Fruit fly (Drosophila melanogaster) whole organism, embryonic: ENCODE measurements around the gene Grd.

Experiments
- Ada2b ChIP-seq: fragments of 200-800 bp; sonication (Bioruptor generic); IDR thresholded peaks from 2 replicates; pipeline ENCODE4 v1.3.6; 2022; ENCODE audit warnings: missing biosample characterization, missing genetic modification characterization
- Antp ChIP-seq: fragments of 200-800 bp; sonication (Bioruptor generic); optimal IDR thresholded peaks from 3 replicates; lab custom pipeline; 2016; ENCODE audit warnings: missing biosample characterization, missing genetic modification characterization
- Atf-2 ChIP-seq: fragments of 200-800 bp; sonication (Bioruptor generic); optimal IDR thresholded peaks from 2 replicates; lab custom pipeline; 2016; ENCODE audit warnings: missing biosample characterization, missing genetic modification characterization
- Bdp1 ChIP-seq: fragments of 200-800 bp; sonication (Bioruptor generic); optimal IDR thresholded peaks from 3 replicates; lab custom pipeline; 2016; ENCODE audit warnings: missing biosample characterization, missing genetic modification characterization
- CG10979 ChIP-seq: fragments of 200-800 bp; sonication (Bioruptor generic); optimal IDR thresholded peaks from 2 replicates; lab custom pipeline; 2018; ENCODE audit warnings: missing biosample characterization, mild to moderate bottlenecking, missing genetic modification characterization, moderate library complexity
- CG12104 ChIP-seq: fragments of 200-800 bp; sonication (Bioruptor generic); optimal IDR thresholded peaks from 3 replicates; lab custom pipeline; 2016; ENCODE audit warnings: missing biosample characterization, missing genetic modification characterization
- CG12219 ChIP-seq: fragments of 200-800 bp; sonication (Bioruptor generic); optimal IDR thresholded peaks from 3 replicates; lab custom pipeline; 2018; ENCODE audit warnings: missing biosample characterization, mild to moderate bottlenecking, missing genetic modification characterization
- CG12299 ChIP-seq: fragments of 200-800 bp; sonication (Bioruptor generic); optimal IDR thresholded peaks from 2 replicates; lab custom pipeline; 2018; ENCODE audit warnings: missing biosample characterization, mild to moderate bottlenecking, missing genetic modification characterization
- CG1233 ChIP-seq: fragments of 200-800 bp; sonication (Bioruptor generic); optimal IDR thresholded peaks from 4 replicates; lab custom pipeline; 2018; ENCODE audit warnings: missing biosample characterization, mild to moderate bottlenecking, missing genetic modification characterization
- CG13624 ChIP-seq: fragments of 200-800 bp; sonication (Bioruptor generic); optimal IDR thresholded peaks from 2 replicates; lab custom pipeline; 2016; ENCODE audit warnings: missing biosample characterization, missing genetic modification characterization
- CG13775 ChIP-seq: fragments of 200-800 bp; sonication (Bioruptor generic); optimal IDR thresholded peaks from 3 replicates; lab custom pipeline; 2017; ENCODE audit warnings: missing biosample characterization, mild to moderate bottlenecking, missing genetic modification characterization
- CG15011 ChIP-seq: fragments of 200-800 bp; sonication (Bioruptor generic); optimal IDR thresholded peaks from 3 replicates; lab custom pipeline; 2018; ENCODE audit warnings: missing biosample characterization, mild to moderate bottlenecking, missing genetic modification characterization
- CG15269 ChIP-seq: fragments of 200-800 bp; sonication (Bioruptor generic); optimal IDR thresholded peaks from 2 replicates; lab custom pipeline; 2018; ENCODE audit warnings: missing biosample characterization, mild to moderate bottlenecking, missing genetic modification characterization, moderate library complexity
- CG16779 ChIP-seq: fragments of 200-800 bp; sonication (Bioruptor generic); IDR thresholded peaks from 2 replicates; pipeline ENCODE4 v1.3.6; 2022; ENCODE audit warnings: missing biosample characterization, missing genetic modification characterization
- CG16863 ChIP-seq: fragments of 200-800 bp; sonication (Bioruptor generic); optimal IDR thresholded peaks from 3 replicates; lab custom pipeline; 2016; ENCODE audit warnings: missing biosample characterization, missing genetic modification characterization
- CG17359 ChIP-seq: fragments of 200-800 bp; sonication (Bioruptor generic); optimal IDR thresholded peaks from 3 replicates; lab custom pipeline; 2018; ENCODE audit warnings: missing biosample characterization, mild to moderate bottlenecking, missing genetic modification characterization, moderate library complexity
- CG32772 ChIP-seq: fragments of 200-800 bp; sonication (Bioruptor generic); IDR thresholded peaks from 2 replicates; pipeline ENCODE4 v1.3.6; 2022; ENCODE audit warnings: missing biosample characterization, missing genetic modification characterization
- CG34422 ChIP-seq: fragments of 200-800 bp; sonication (Bioruptor generic); IDR thresholded peaks from 3 replicates; pipeline ENCODE4 v1.3.6; 2022; ENCODE audit warnings: missing biosample characterization, missing genetic modification characterization
- CG3847 ChIP-seq: fragments of 200-800 bp; sonication (Bioruptor generic); IDR thresholded peaks from 2 replicates; pipeline ENCODE4 v1.3.6; 2022; ENCODE audit warnings: missing biosample characterization, missing genetic modification characterization
- CG4617 ChIP-seq: fragments of 200-800 bp; sonication (Bioruptor generic); optimal IDR thresholded peaks from 3 replicates; lab custom pipeline; 2016; ENCODE audit warnings: missing biosample characterization, missing genetic modification characterization, borderline replicate concordance
- CG7786 ChIP-seq: fragments of 200-800 bp; sonication (Bioruptor generic); optimal IDR thresholded peaks from 2 replicates; lab custom pipeline; 2016; ENCODE audit warnings: missing biosample characterization, missing genetic modification characterization
- CG7839 ChIP-seq: fragments of 200-800 bp; sonication (Bioruptor generic); optimal IDR thresholded peaks from 3 replicates; lab custom pipeline; 2018; ENCODE audit warnings: missing biosample characterization, mild to moderate bottlenecking, missing genetic modification characterization, moderate library complexity
- CG7987 ChIP-seq: fragments of 200-800 bp; sonication (Bioruptor generic); optimal IDR thresholded peaks from 2 replicates; lab custom pipeline; 2018; ENCODE audit warnings: missing biosample characterization, mild to moderate bottlenecking, missing genetic modification characterization, moderate library complexity
- D19A ChIP-seq: fragments of 200-800 bp; optimal IDR thresholded peaks from 3 replicates; lab custom pipeline; 2019; ENCODE audit warnings: missing biosample characterization, mild to moderate bottlenecking, missing genetic modification characterization, moderate library complexity
- Dip3 ChIP-seq: fragments of 200-800 bp; sonication (Bioruptor generic); optimal IDR thresholded peaks from 3 replicates; lab custom pipeline; 2016; ENCODE audit warnings: missing biosample characterization, missing genetic modification characterization
- Dp ChIP-seq: fragments of 200-800 bp; sonication (Bioruptor generic); optimal IDR thresholded peaks from 2 replicates; lab custom pipeline; 2018; ENCODE audit warnings: missing biosample characterization, mild to moderate bottlenecking, missing genetic modification characterization, moderate library complexity
- Fer1 ChIP-seq: fragments of 200-800 bp; sonication (Bioruptor generic); optimal IDR thresholded peaks from 2 replicates; lab custom pipeline; 2017; ENCODE audit warnings: missing biosample characterization, mild to moderate bottlenecking, missing genetic modification characterization
- Fer2 ChIP-seq: fragments of 200-800 bp; sonication (Bioruptor generic); optimal IDR thresholded peaks from 2 replicates; lab custom pipeline; 2018; ENCODE audit warnings: missing biosample characterization, mild to moderate bottlenecking, missing genetic modification characterization, moderate library complexity
- HLH4C ChIP-seq: fragments of 200-800 bp; sonication (Bioruptor generic); IDR thresholded peaks from 3 replicates; pipeline ENCODE4 v1.3.6; 2022; ENCODE audit warnings: missing biosample characterization, missing genetic modification characterization; ENCODE audit not compliant: partially characterized antibody
- HLHmδ ChIP-seq: fragments of 200-800 bp; sonication (Bioruptor generic); optimal IDR thresholded peaks from 2 replicates; lab custom pipeline; 2018; ENCODE audit warnings: missing biosample characterization, mild to moderate bottlenecking, missing genetic modification characterization, moderate library complexity
- Hmx ChIP-seq: fragments of 200-800 bp; sonication (Bioruptor generic); optimal IDR thresholded peaks from 2 replicates; lab custom pipeline; 2016; ENCODE audit warnings: missing biosample characterization, missing genetic modification characterization
- Jarid2 ChIP-seq: fragments of 200-800 bp; sonication (Bioruptor generic); optimal IDR thresholded peaks from 3 replicates; lab custom pipeline; 2017; ENCODE audit warnings: mild to moderate bottlenecking, missing biosample characterization, missing genetic modification reagents, missing genetic modification characterization
- Lhr ChIP-seq: fragments of 200-800 bp; sonication (Bioruptor generic); optimal IDR thresholded peaks from 3 replicates; lab custom pipeline; 2017; ENCODE audit warnings: mild to moderate bottlenecking, missing biosample characterization, missing genetic modification reagents, missing genetic modification characterization
- Pdp1 ChIP-seq, 2 experiments: fragments of 200-800 bp; sonication (Bioruptor generic); optimal IDR thresholded peaks; 3 replicates each; lab custom pipeline; 2016; ENCODE audit warnings: missing biosample characterization in 2 of 2, missing genetic modification characterization in 2 of 2, mild to moderate bottlenecking in 1 of 2, moderate library complexity in 1 of 2
- cas ChIP-seq: fragments of 200-800 bp; sonication (Bioruptor generic); IDR thresholded peaks from 2 replicates; pipeline ENCODE4 v1.3.6; 2022; ENCODE audit warnings: missing biosample characterization, missing genetic modification characterization
- chinmo ChIP-seq: fragments of 200-800 bp; sonication (Bioruptor generic); IDR thresholded peaks from 4 replicates; pipeline ENCODE4 v1.3.6; 2022; ENCODE audit warnings: missing biosample characterization, missing genetic modification characterization; ENCODE audit not compliant: partially characterized antibody
- croc ChIP-seq: fragments of 200-800 bp; sonication (Bioruptor generic); conservative IDR thresholded peaks from 3 replicates; pipeline ENCODE4 v1.3.6; 2022; ENCODE audit warnings: missing biosample characterization, missing genetic modification characterization
- danr ChIP-seq: fragments of 200-800 bp; sonication (Bioruptor generic); IDR thresholded peaks from 2 replicates; pipeline ENCODE4 v1.3.6; 2022; ENCODE audit warnings: missing biosample characterization, missing genetic modification characterization
- ems ChIP-seq: fragments of 200-800 bp; sonication (Bioruptor generic); optimal IDR thresholded peaks from 3 replicates; lab custom pipeline; 2016; ENCODE audit warnings: missing biosample characterization, missing genetic modification characterization
- gce ChIP-seq: fragments of 200-800 bp; sonication (Bioruptor generic); IDR thresholded peaks from 3 replicates; pipeline ENCODE4 v1.3.6; 2022; ENCODE audit warnings: missing biosample characterization, missing genetic modification characterization
- gcm2 ChIP-seq: fragments of 200-800 bp; sonication (Bioruptor generic); optimal IDR thresholded peaks from 2 replicates; lab custom pipeline; 2016; ENCODE audit warnings: missing biosample characterization, missing genetic modification characterization
- grau ChIP-seq: fragments of 200-800 bp; optimal IDR thresholded peaks from 3 replicates; lab custom pipeline; 2019; ENCODE audit warnings: missing biosample characterization, mild to moderate bottlenecking, missing genetic modification characterization, moderate library complexity
- her ChIP-seq: fragments of 200-800 bp; sonication (Bioruptor generic); optimal IDR thresholded peaks from 2 replicates; lab custom pipeline; 2016; ENCODE audit warnings: missing biosample characterization, missing genetic modification characterization
- jumu ChIP-seq: fragments of 200-800 bp; sonication (Bioruptor generic); optimal IDR thresholded peaks from 3 replicates; lab custom pipeline; 2016; ENCODE audit warnings: missing biosample characterization, missing genetic modification characterization
- lbe ChIP-seq: fragments of 200-800 bp; sonication (Bioruptor generic); optimal IDR thresholded peaks from 2 replicates; lab custom pipeline; 2016; ENCODE audit warnings: missing biosample characterization, mild to moderate bottlenecking, missing genetic modification characterization
- pros ChIP-seq: fragments of 200-800 bp; sonication (Bioruptor generic); optimal IDR thresholded peaks from 3 replicates; lab custom pipeline; 2019; ENCODE audit warnings: missing biosample characterization, mild to moderate bottlenecking, missing genetic modification characterization, moderate library complexity
- row ChIP-seq: fragments of 200-800 bp; sonication (Bioruptor generic); IDR thresholded peaks from 3 replicates; pipeline ENCODE4 v1.3.6; 2022; ENCODE audit warnings: missing biosample characterization, missing genetic modification characterization
- slbo ChIP-seq: fragments of 200-800 bp; sonication (Bioruptor generic); IDR thresholded peaks from 2 replicates; pipeline ENCODE4 v1.3.6; 2022; ENCODE audit warnings: missing biosample characterization, missing genetic modification characterization
- tio ChIP-seq: fragments of 200-800 bp; sonication (Bioruptor generic); optimal IDR thresholded peaks from 2 replicates; lab custom pipeline; 2017; ENCODE audit warnings: missing biosample characterization, missing genetic modification characterization, inconsistent platforms
- unpg ChIP-seq: fragments of 200-800 bp; sonication (Bioruptor generic); optimal IDR thresholded peaks from 3 replicates; lab custom pipeline; 2018; ENCODE audit warnings: missing biosample characterization, mild to moderate bottlenecking, missing genetic modification characterization, moderate library complexity
- wek ChIP-seq: fragments of 200-800 bp; sonication (Bioruptor generic); optimal IDR thresholded peaks from 3 replicates; lab custom pipeline; 2018; ENCODE audit warnings: missing biosample characterization, mild to moderate bottlenecking, missing genetic modification characterization, moderate library complexity

Grd gene

dm6 chr3L:17804511-17804910, 18.6 kb upstream of the Grd start, which contains the start of gene ais (continued):
- TF ChIP-seq Dp (GFP tag; lab: Kevin White, UChicago) (peak; percentile 42), gce (GFP tag; lab: Robert Waterston, UW) (no peak), Pdp1 (GFP tag; optimal IDR thresholded peaks at IDR 0.05; lab: Kevin White, UChicago) (peak in 1 of 2 experiments; percentile 21), her (GFP tag; lab: Kevin White, UChicago) (no peak), Lhr (GFP tag; lab: Kevin White, UChicago) (peak; percentile 20), ems (no peak), row (GFP tag; lab: Robert Waterston, UW) (peak; percentile 77), CG1233 (no peak), CG12104 (no peak), CG7839 (tag; lab: Kevin White, UChicago) (peak; percentile 14), CG15011 (GFP tag; lab: Kevin White, UChicago) (no peak), CG7987 (GFP tag; lab: Kevin White, UChicago) (no peak), jumu (GFP tag; lab: Kevin White, UChicago) (no peak), Fer2 (tag; lab: Kevin White, UChicago) (no peak), danr (GFP tag; lab: Robert Waterston, UW) (no peak), cas (GFP tag; lab: Robert Waterston, UW) (no peak), CG10979 (tag; lab: Kevin White, UChicago) (no peak), unpg (GFP tag; lab: Kevin White, UChicago) (peak; percentile 39), CG7786 (GFP tag; lab: Kevin White, UChicago) (no peak), Hmx (GFP tag; lab: Kevin White, UChicago) (no peak), CG16863 (GFP tag; lab: Kevin White, UChicago) (no peak), pros (GFP tag; lab: Kevin White, UChicago) (no peak), CG4617 (GFP tag; lab: Kevin White, UChicago) (no peak), croc (no peak), CG12299 (tag; lab: Kevin White, UChicago) (no peak), wek (GFP tag; lab: Kevin White, UChicago) (no peak), tio (GFP tag; lab: Kevin White, UChicago) (no peak), lbe (no peak), CG15269 (tag; lab: Kevin White, UChicago) (peak; percentile 23), Fer1 (GFP tag; lab: Kevin White, UChicago) (no peak), slbo (GFP tag; lab: Robert Waterston, UW) (peak; percentile 70), CG17359 (tag; lab: Kevin White, UChicago) (peak; percentile 14), CG12219 (GFP tag; lab: Kevin White, UChicago) (no peak), Bdp1 (no peak), D19A (no peak), HLH4C (no peak), CG32772 (GFP tag; lab: Robert Waterston, UW) (no peak), CG16779 (GFP tag; lab: Robert Waterston, UW) (no peak), CG34422 (GFP tag; lab: Robert Waterston, UW) (0 out of 3 replicates have a peak, but pooled peaks have one; percentile 10), gcm2 (no peak), chinmo (GFP tag; lab: Robert Waterston, UW) (0 out of 4 replicates have a peak, but pooled peaks have one; percentile 30), CG3847 (GFP tag; lab: Robert Waterston, UW) (peak; percentile 64; the same call in 1 of the 2 replicates), CG13775 (GFP tag; lab: Kevin White, UChicago) (peak; percentile 14), Ada2b (GFP tag; lab: Robert Waterston, UW) (no peak), CG13624 (GFP tag; lab: Kevin White, UChicago) (peak; percentile 26), HLHmδ (GFP tag; lab: Kevin White, UChicago) (no peak), Jarid2 (GFP tag; lab: Kevin White, UChicago) (no peak), Atf-2 (no peak), Dip3 (no peak), Antp (GFP tag; lab: Kevin White, UChicago) (no peak), grau (tag; lab: Kevin White, UChicago) (peak; percentile 41)
